Fruit fly (Drosophila melanogaster): ENCODE data around the gene CG1806.

dm6 chrX:12031400-12031799, 24.4 kb downstream of the CG1806 start, which contains the start of gene Cyp311a1:
- no peak for TF ChIP-seq toe (GFP tag; optimal IDR thresholded peaks at IDR 0.05)
- peak; percentile 60 for TF ChIP-seq CG33017 (tag; optimal IDR thresholded peaks at IDR 0.05)
- TF ChIP-seq pad (GFP tag; optimal IDR thresholded peaks at IDR 0.05) = no peak
- TF ChIP-seq CG11617 (GFP tag; optimal IDR thresholded peaks at IDR 0.05) = no peak
- TF ChIP-seq CG12768 (GFP tag; optimal IDR thresholded peaks at IDR 0.05) = no peak
- peak; percentile 56 for TF ChIP-seq CG7101 (tag; optimal IDR thresholded peaks at IDR 0.05)
